Worm (Caenorhabditis elegans): ENCODE results near the gene pezo-1.
A peak's percentile ranks its signal among the peaks of the same experiment; 100 is the strongest.

pezo-1 gene

DNA sequence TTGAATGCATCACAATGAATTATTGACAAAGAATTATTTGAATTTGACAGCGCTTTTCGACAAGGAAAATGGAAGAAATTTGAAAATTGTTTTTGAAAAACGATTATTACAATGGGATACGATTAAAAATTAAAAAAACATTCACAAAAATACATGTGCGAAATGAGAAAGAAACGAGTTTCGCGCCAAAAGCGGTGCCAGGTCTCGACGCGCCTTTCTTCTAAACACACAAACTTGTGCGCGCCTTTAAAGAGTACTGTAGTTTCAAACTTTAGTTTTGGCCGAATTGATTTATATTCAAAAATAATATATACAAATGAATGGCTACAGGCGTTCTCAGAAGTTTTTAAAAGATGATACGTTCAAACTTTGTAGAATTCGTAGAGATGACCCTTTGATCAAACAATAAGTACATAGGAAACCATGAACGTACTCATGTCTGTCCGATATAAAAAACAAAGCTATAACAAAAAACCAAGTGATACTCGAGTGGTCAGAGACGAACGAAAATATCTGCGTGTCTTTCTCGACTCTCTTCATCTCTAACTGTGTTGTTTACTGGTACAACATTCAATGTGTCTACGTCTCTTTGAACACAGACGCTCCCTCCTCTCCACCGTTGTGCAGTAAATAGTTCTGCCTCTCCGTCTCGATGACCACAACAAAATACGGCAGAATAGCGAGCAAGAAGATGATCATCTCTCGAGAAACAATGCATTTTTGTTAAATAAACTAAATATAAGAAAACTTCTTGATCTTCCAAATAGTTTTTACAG lies 1.7 kb upstream of the pezo-1 start (continued):
- no peak for TF ChIP-seq sea-2 (GFP tag; IDR thresholded peaks at IDR 0.05)
- peak; percentile 35; the same call in 1 of the 2 replicates for TF ChIP-seq hmg-1.2 (GFP tag; IDR thresholded peaks at IDR 0.05)
- TF ChIP-seq ztf-6 (GFP tag; IDR thresholded peaks at IDR 0.05): no peak
- TF ChIP-seq snpc-1.3 (tag; optimal IDR thresholded peaks at IDR 0.05; ENCODE audit: insufficient read depth): peak; percentile 67
- TF ChIP-seq C17E4.6 (GFP tag; IDR thresholded peaks at IDR 0.05): no peak
- peak; percentile 10 for TF ChIP-seq snpc-4 (GFP tag; optimal IDR thresholded peaks at IDR 0.05)
- TF ChIP-seq snpc-4 (tag; optimal IDR thresholded peaks at IDR 0.05): peak in 2 of 4 experiments; percentile 9 to 48
- no peak for TF ChIP-seq nhr-179 (tag; optimal IDR thresholded peaks at IDR 0.05)
- TF ChIP-seq F33H1.4 (GFP tag; IDR thresholded peaks at IDR 0.05): peak; percentile 90
- no peak for TF ChIP-seq Y56A3A.18 (GFP tag; IDR thresholded peaks at IDR 0.05)
- no peak for TF ChIP-seq F39B2.1 (GFP tag; IDR thresholded peaks at IDR 0.05)
- TF ChIP-seq dpl-1 (GFP tag; optimal IDR thresholded peaks at IDR 0.05): peak; percentile 76
- no peak for TF ChIP-seq Y95B8A.8 (GFP tag; IDR thresholded peaks at IDR 0.05)
- TF ChIP-seq ets-4 (GFP tag; optimal IDR thresholded peaks at IDR 0.05): no peak
- no peak for TF ChIP-seq hrde-1 (tag; optimal IDR thresholded peaks at IDR 0.05; ENCODE audit: borderline replicate concordance)
- no peak for TF ChIP-seq ceh-100 (GFP tag; IDR thresholded peaks at IDR 0.05)
- no peak for TF ChIP-seq F55B11.4 (tag; optimal IDR thresholded peaks at IDR 0.05; ENCODE audit: borderline replicate concordance, insufficient read depth)
- TF ChIP-seq ccch-3 (GFP tag; optimal IDR thresholded peaks at IDR 0.05): no peak
- TF ChIP-seq K11D2.4 (GFP tag; IDR thresholded peaks at IDR 0.05): no peak
- TF ChIP-seq nhr-80 (tag; optimal IDR thresholded peaks at IDR 0.05): peak; percentile 15
- no peak for TF ChIP-seq Y79H2A.3 (GFP tag; conservative IDR thresholded peaks at IDR 0.05)
- TF ChIP-seq sdz-38 (tag; optimal IDR thresholded peaks at IDR 0.05): no peak
- TF ChIP-seq F57A8.1 (GFP tag; optimal IDR thresholded peaks at IDR 0.05): no peak
- peak; percentile 70 for TF ChIP-seq lin-54 (GFP tag; optimal IDR thresholded peaks at IDR 0.05)
- TF ChIP-seq lin-40 (tag; optimal IDR thresholded peaks at IDR 0.05): peak; percentile 8
- TF ChIP-seq egl-44 (GFP tag; IDR thresholded peaks at IDR 0.05): no peak
- no peak for TF ChIP-seq lir-1 (GFP tag; conservative IDR thresholded peaks at IDR 0.05)
- no peak for TF ChIP-seq let-607 (tag; optimal IDR thresholded peaks at IDR 0.05)
- peak; percentile 42 for TF ChIP-seq F49E8.2 (tag; optimal IDR thresholded peaks at IDR 0.05; ENCODE audit: insufficient read depth)
- no peak for TF ChIP-seq F57C9.4 (tag; optimal IDR thresholded peaks at IDR 0.05)
- TF ChIP-seq zim-3 (tag; optimal IDR thresholded peaks at IDR 0.05): no peak
- TF ChIP-seq bed-1 (GFP tag; IDR thresholded peaks at IDR 0.05): no peak
- TF ChIP-seq ceh-58 (GFP tag; IDR thresholded peaks at IDR 0.05): no peak
- no peak for TF ChIP-seq ztf-22 (GFP tag; optimal IDR thresholded peaks at IDR 0.05)
- TF ChIP-seq hsf-1 (GFP tag; IDR thresholded peaks at IDR 0.05): 0 out of 2 replicates have a peak, but pooled peaks have one; percentile 16
- TF ChIP-seq hlh-12 (tag; optimal IDR thresholded peaks at IDR 0.05): no peak
- TF ChIP-seq nhr-27 (tag; optimal IDR thresholded peaks at IDR 0.05): no peak
- no peak for TF ChIP-seq rpc-1 (optimal IDR thresholded peaks at IDR 0.05)
- TF ChIP-seq rpc-1 (tag; optimal IDR thresholded peaks at IDR 0.05): no peak
- no peak for TF ChIP-seq pbrm-1 (GFP tag; IDR thresholded peaks at IDR 0.05)
- no peak for TF ChIP-seq ztf-28 (GFP tag; IDR thresholded peaks at IDR 0.05)
- TF ChIP-seq cebp-1 (GFP tag; IDR thresholded peaks at IDR 0.05): no peak
- TF ChIP-seq cebp-1 (tag; optimal IDR thresholded peaks at IDR 0.05): no peak
- TF ChIP-seq mxl-1 (tag; optimal IDR thresholded peaks at IDR 0.05): no peak
- no peak for TF ChIP-seq gei-17 (GFP tag; optimal IDR thresholded peaks at IDR 0.05)
- TF ChIP-seq ceh-40 (GFP tag; IDR thresholded peaks at IDR 0.05): no peak
- TF ChIP-seq T26A5.8 (tag; optimal IDR thresholded peaks at IDR 0.05): no peak
- TF ChIP-seq fkh-3 (tag; optimal IDR thresholded peaks at IDR 0.05): no peak
